Worm (Caenorhabditis elegans) whole organism, young adult: ENCODE measurements around the gene K02D10.4.

Source experiments
- B0261.1 ChIP-seq: sonication (generic microtip); optimal IDR thresholded peaks from 2 replicates; lab custom pipeline; 2016; ENCODE audit warnings: mild to moderate bottlenecking, missing genetic modification characterization, moderate library complexity, missing compliant biosample characterization
- B0336.3 ChIP-seq: fragments of 200-800 bp; sonication (Bioruptor generic); IDR thresholded peaks from 2 replicates; pipeline ENCODE4 v1.3.6; 2022; ENCODE audit warnings: missing genetic modification characterization, missing compliant biosample characterization
- F10E7.11 ChIP-seq: sonication (generic microtip); optimal IDR thresholded peaks from 2 replicates; lab custom pipeline; 2017; ENCODE audit warnings: mild to moderate bottlenecking, missing genetic modification characterization, moderate library complexity, missing compliant biosample characterization
- F22D6.2 ChIP-seq: sonication (generic microtip); optimal IDR thresholded peaks from 2 replicates; lab custom pipeline; 2016; ENCODE audit warnings: mild to moderate bottlenecking, missing genetic modification characterization, missing compliant biosample characterization
- F33H1.4 ChIP-seq: fragments of 200-800 bp; sonication (Bioruptor generic); IDR thresholded peaks from 2 replicates; pipeline ENCODE4 v1.3.6; 2022; ENCODE audit warnings: missing genetic modification reagents, missing genetic modification characterization, missing compliant biosample characterization
- K11D2.4 ChIP-seq: fragments of 200-800 bp; sonication (Bioruptor generic); IDR thresholded peaks from 2 replicates; pipeline ENCODE4 v1.3.6; 2022; ENCODE audit warnings: missing genetic modification reagents, missing genetic modification characterization, missing compliant biosample characterization
- T07F8.4 ChIP-seq: sonication (generic microtip); optimal IDR thresholded peaks from 2 replicates; lab custom pipeline; 2016; ENCODE audit warnings: mild to moderate bottlenecking, missing genetic modification characterization, moderate library complexity, missing compliant biosample characterization
- Y53F4B.3 ChIP-seq: fragments of 200-800 bp; sonication (Bioruptor generic); IDR thresholded peaks from 2 replicates; pipeline ENCODE4 v1.3.6; 2022; ENCODE audit warnings: missing genetic modification reagents, missing genetic modification characterization, missing compliant biosample characterization
- akir-1 ChIP-seq: fragments of 200-800 bp; sonication (Bioruptor generic); optimal IDR thresholded peaks from 2 replicates; lab custom pipeline; 2018; ENCODE audit warnings: mild to moderate bottlenecking, missing genetic modification characterization, moderate library complexity, missing compliant biosample characterization
- ama-1 ChIP-seq, 3 experiments: fragments of 150-350 bp in 1 of 3; sonication (generic microtip) in 2 of 3; optimal IDR thresholded peaks; 2 replicates each; lab custom pipeline; 2014 to 2018; ENCODE audit warnings: missing biosample characterization in 2 of 3, missing genetic modification characterization in 2 of 3, missing genetic modification reagents in 2 of 3
- aptf-3 ChIP-seq: fragments of 200-800 bp; sonication (Bioruptor generic); IDR thresholded peaks from 2 replicates; pipeline ENCODE4 v1.3.6; 2022; ENCODE audit warnings: missing genetic modification characterization, missing compliant biosample characterization
- atf-7 ChIP-seq: sonication (generic microtip); optimal IDR thresholded peaks from 2 replicates; lab custom pipeline; 2017; ENCODE audit warnings: mild to moderate bottlenecking, missing genetic modification characterization, missing compliant biosample characterization
- attf-3 ChIP-seq: fragments of 200-800 bp; sonication (Bioruptor generic); conservative IDR thresholded peaks from 2 replicates; pipeline ENCODE4 v1.3.6; 2022; ENCODE audit warnings: missing genetic modification reagents, missing genetic modification characterization, missing compliant biosample characterization
- attf-6 ChIP-seq: fragments of 200-800 bp; sonication (Bioruptor generic); IDR thresholded peaks from 2 replicates; pipeline ENCODE4 v1.3.6; 2022; ENCODE audit warnings: missing genetic modification reagents, missing genetic modification characterization, missing compliant biosample characterization
- bed-1 ChIP-seq: fragments of 200-800 bp; sonication (Bioruptor generic); IDR thresholded peaks from 2 replicates; pipeline ENCODE4 v1.3.6; 2022; ENCODE audit warnings: missing genetic modification reagents, missing genetic modification characterization, missing compliant biosample characterization
- bed-2 ChIP-seq: fragments of 200-800 bp; sonication (Bioruptor generic); IDR thresholded peaks from 2 replicates; pipeline ENCODE4 v1.3.6; 2022; ENCODE audit warnings: missing genetic modification reagents, missing genetic modification characterization, missing compliant biosample characterization
- cebp-1 ChIP-seq, 2 experiments: fragments of 200-800 bp in 1 of 2; sonication (Bioruptor generic) in 1 of 2; sonication (generic microtip) in 1 of 2; IDR thresholded peaks in 1 of 2; optimal IDR thresholded peaks in 1 of 2; 2 replicates each; pipeline versions ENCODE4 v1.3.6 to Lab custom; 2017 to 2022; ENCODE audit warnings: missing compliant biosample characterization in 2 of 2, missing genetic modification characterization in 2 of 2, mild to moderate bottlenecking in 1 of 2, missing genetic modification reagents in 1 of 2, moderate library complexity in 1 of 2
- ceh-100 ChIP-seq: fragments of 200-800 bp; sonication (Bioruptor generic); IDR thresholded peaks from 2 replicates; pipeline ENCODE4 v1.3.6; 2022; ENCODE audit warnings: missing genetic modification reagents, missing genetic modification characterization, missing compliant biosample characterization
- ceh-27 ChIP-seq: fragments of 200-800 bp; sonication (Bioruptor generic); optimal IDR thresholded peaks from 2 replicates; lab custom pipeline; 2018; ENCODE audit warnings: mild to moderate bottlenecking, missing genetic modification characterization, moderate library complexity, missing compliant biosample characterization
- die-1 ChIP-seq: sonication (generic microtip); optimal IDR thresholded peaks from 2 replicates; lab custom pipeline; 2016; ENCODE audit warnings: missing genotype, mild to moderate bottlenecking, missing genetic modification characterization, missing compliant biosample characterization
- dox-1 ChIP-seq: fragments of 200-800 bp; sonication (Bioruptor generic); IDR thresholded peaks from 2 replicates; pipeline ENCODE4 v1.3.6; 2022; ENCODE audit warnings: missing genetic modification reagents, missing genetic modification characterization, missing compliant biosample characterization
- dpff-1 ChIP-seq: sonication (generic microtip); optimal IDR thresholded peaks from 2 replicates; lab custom pipeline; 2017; ENCODE audit warnings: mild to moderate bottlenecking, missing genetic modification characterization, missing compliant biosample characterization
- egrh-3 ChIP-seq: fragments of 200-800 bp; sonication (Bioruptor generic); IDR thresholded peaks from 2 replicates; pipeline ENCODE4 v1.3.6; 2022; ENCODE audit warnings: missing genetic modification reagents, missing genetic modification characterization, missing compliant biosample characterization
- ekl-4 ChIP-seq: fragments of 200-800 bp; sonication (Bioruptor generic); IDR thresholded peaks from 2 replicates; pipeline ENCODE4 v1.3.6; 2022; ENCODE audit warnings: missing genetic modification reagents, missing genetic modification characterization, missing compliant biosample characterization
- fkh-3 ChIP-seq: sonication (generic microtip); optimal IDR thresholded peaks from 2 replicates; lab custom pipeline; 2016; ENCODE audit warnings: mild to moderate bottlenecking, missing genetic modification characterization, missing compliant biosample characterization
- hlh-26 ChIP-seq: fragments of 200-800 bp; sonication (Bioruptor generic); conservative IDR thresholded peaks from 2 replicates; pipeline ENCODE4 v1.3.6; 2022; ENCODE audit warnings: missing genetic modification reagents, missing genetic modification characterization, missing compliant biosample characterization
- hsf-1 ChIP-seq: fragments of 200-800 bp; sonication (Bioruptor generic); IDR thresholded peaks from 2 replicates; pipeline ENCODE4 v1.3.6; 2022; ENCODE audit warnings: missing genetic modification reagents, missing genetic modification characterization, missing compliant biosample characterization
- lin-26 ChIP-seq: fragments of 200-800 bp; sonication (Bioruptor generic); IDR thresholded peaks from 2 replicates; pipeline ENCODE4 v1.3.6; 2022; ENCODE audit warnings: missing genetic modification reagents, missing genetic modification characterization, missing compliant biosample characterization
- lin-40 ChIP-seq: sonication (generic microtip); optimal IDR thresholded peaks from 2 replicates; lab custom pipeline; 2016; ENCODE audit warnings: missing genetic modification characterization, mild to moderate bottlenecking, missing compliant biosample characterization, missing genotype, missing genetic modification reagents
- lin-54 ChIP-seq: fragments of 200-800 bp; sonication (Bioruptor generic); optimal IDR thresholded peaks from 2 replicates; lab custom pipeline; 2018; ENCODE audit warnings: mild to moderate bottlenecking, missing genetic modification characterization, missing compliant biosample characterization
- mxl-1 ChIP-seq: sonication (generic microtip); optimal IDR thresholded peaks from 2 replicates; lab custom pipeline; 2016; ENCODE audit warnings: missing genetic modification characterization, missing compliant biosample characterization
- nfya-1 ChIP-seq: sonication (generic microtip); optimal IDR thresholded peaks from 2 replicates; lab custom pipeline; 2017; ENCODE audit warnings: antibody characterized with exemption, missing compliant biosample characterization, missing genetic modification characterization, borderline replicate concordance; ENCODE audit not compliant: insufficient read depth
- nfyb-1 ChIP-seq: fragments of 200-800 bp; sonication (Bioruptor generic); IDR thresholded peaks from 2 replicates; pipeline ENCODE4 v1.3.6; 2022; ENCODE audit warnings: missing genetic modification reagents, missing genetic modification characterization, missing compliant biosample characterization
- nhr-120 ChIP-seq: fragments of 200-800 bp; sonication (Bioruptor generic); IDR thresholded peaks from 2 replicates; pipeline ENCODE4 v1.3.6; 2022; ENCODE audit warnings: missing genetic modification characterization, missing compliant biosample characterization
- nhr-80 ChIP-seq: sonication (generic microtip); optimal IDR thresholded peaks from 2 replicates; lab custom pipeline; 2016; ENCODE audit warnings: missing genetic modification characterization, missing compliant biosample characterization
- rec-8 ChIP-seq, 2 experiments: sonication (generic microtip); optimal IDR thresholded peaks; 2 replicates each; lab custom pipeline; 2016; ENCODE audit warnings: mild to moderate bottlenecking in 2 of 2, missing genetic modification characterization in 2 of 2, missing genetic modification reagents in 2 of 2, missing genotype in 2 of 2, missing biosample characterization in 1 of 2, missing compliant biosample characterization in 1 of 2, moderate library complexity in 1 of 2
- rpc-1 ChIP-seq, 2 experiments: fragments of 150-350 bp in 1 of 2; sonication (generic microtip) in 1 of 2; optimal IDR thresholded peaks; 2 replicates each; lab custom pipeline; 2014 to 2018; ENCODE audit warnings: missing biosample characterization in 1 of 2, missing genetic modification characterization in 1 of 2, missing genetic modification reagents in 1 of 2, missing genotype in 1 of 2
- sdz-38 ChIP-seq: sonication (generic microtip); optimal IDR thresholded peaks from 2 replicates; lab custom pipeline; 2016; ENCODE audit warnings: missing genotype, missing genetic modification characterization, missing compliant biosample characterization
- snpc-1.3 ChIP-seq: sonication (generic microtip); optimal IDR thresholded peaks from 2 replicates; lab custom pipeline; 2017; ENCODE audit warnings: missing genetic modification characterization, mild to moderate bottlenecking, missing compliant biosample characterization, antibody characterized with exemption, moderate library complexity, missing genotype, missing genetic modification reagents; ENCODE audit not compliant: insufficient read depth
- sptf-2 ChIP-seq: fragments of 200-800 bp; sonication (Bioruptor generic); optimal IDR thresholded peaks from 2 replicates; lab custom pipeline; 2018; ENCODE audit warnings: mild to moderate bottlenecking, missing genetic modification characterization, missing compliant biosample characterization
- tbp1 ChIP-seq: fragments of 200-800 bp; sonication (Bioruptor generic); optimal IDR thresholded peaks from 2 replicates; lab custom pipeline; 2018; ENCODE audit warnings: mild to moderate bottlenecking, missing genetic modification characterization, missing compliant biosample characterization
- tbx-9 ChIP-seq: sonication (generic microtip); optimal IDR thresholded peaks from 2 replicates; lab custom pipeline; 2016; ENCODE audit warnings: borderline replicate concordance, missing genetic modification characterization, inconsistent platforms, missing compliant biosample characterization
- ztf-18 ChIP-seq: sonication (generic microtip); optimal IDR thresholded peaks from 2 replicates; lab custom pipeline; 2016; ENCODE audit warnings: missing genotype, mild to moderate bottlenecking, missing genetic modification characterization, missing compliant biosample characterization

The K02D10.4 gene

DNA sequence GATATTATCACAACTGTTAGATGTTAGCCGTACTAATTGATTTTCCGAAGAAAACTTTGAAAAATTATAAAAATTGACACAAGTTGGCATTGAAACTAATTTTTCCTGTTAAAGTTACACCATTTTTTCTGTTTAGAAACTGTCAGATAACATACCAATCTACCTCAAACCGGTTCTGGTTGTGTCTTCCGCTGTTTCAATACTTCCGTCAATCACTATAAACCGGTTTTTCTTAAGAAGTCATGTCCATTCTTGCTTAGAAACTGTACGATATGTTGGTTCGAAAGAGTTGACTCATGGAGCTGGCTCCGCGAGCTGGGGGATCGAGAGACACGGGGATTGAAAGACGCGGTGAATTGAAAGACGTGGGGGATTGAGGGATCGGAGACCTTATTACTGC lies 9.6 kb downstream of the K02D10.4 start:
- no peak for TF ChIP-seq sptf-2
- peak; percentile 59; the same call in 1 of the 2 replicates for TF ChIP-seq lin-26 (GFP tag; lab: Robert Waterston, UW)

DNA sequence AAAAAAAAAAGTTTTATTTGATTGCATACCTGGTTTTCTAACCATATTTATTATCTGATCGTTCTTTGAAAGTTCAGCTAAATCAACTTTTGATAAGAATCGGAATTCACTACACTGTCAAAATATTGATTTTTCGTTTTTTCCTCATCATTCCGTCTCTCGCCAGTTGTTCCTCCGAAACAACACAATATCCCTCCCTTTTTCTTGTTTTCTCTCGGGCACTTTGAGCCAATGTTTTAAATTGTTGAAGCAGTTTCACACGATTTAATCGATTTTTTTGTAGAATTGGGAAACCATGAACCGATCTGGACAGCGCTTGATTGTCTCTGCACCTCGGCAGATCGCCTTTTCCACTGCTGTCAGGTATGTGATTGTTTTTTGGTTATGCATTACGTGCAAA lies 10.6 kb downstream of the K02D10.4 start, which contains the start of gene K02D10.1:
Gene K02D10.1 (plus strand): TSS at position 284 of the 400 bp plus-strand sequence.
- no peak for TF ChIP-seq nhr-120 (GFP tag; lab: Robert Waterston, UW)
- peak; percentile 56 for TF ChIP-seq ama-1 (optimal IDR thresholded peaks at IDR 0.05; lab: Kevin White, UChicago)
- no peak for TF ChIP-seq ama-1 (GFP tag; optimal IDR thresholded peaks at IDR 0.05; lab: Kevin White, UChicago)

ce11 chrIII:8767889-8768361 lies 11.9 kb downstream of the K02D10.4 start, which contains the start of gene mtss-1:
mtss-1 (plus strand) TSS chrIII:8768311.
- TF ChIP-seq attf-6 (GFP tag; lab: Robert Waterston, UW) = no peak
- TF ChIP-seq lin-54 = peak; percentile 30
- no peak for TF ChIP-seq Y53F4B.3 (GFP tag; lab: Robert Waterston, UW)
- TF ChIP-seq T07F8.4 (tag; lab: Kevin White, UChicago) = no peak
- TF ChIP-seq lin-26 (GFP tag; lab: Robert Waterston, UW) = no peak
- TF ChIP-seq attf-3 (GFP tag; lab: Robert Waterston, UW) = 0 out of 2 replicates have a peak, but pooled peaks have one; percentile 23
- TF ChIP-seq fkh-3 = no peak
- TF ChIP-seq atf-7 (tag; lab: Kevin White, UChicago) = no peak
- no peak for TF ChIP-seq hsf-1 (GFP tag; lab: Robert Waterston, UW)
- TF ChIP-seq tbp1 (GFP tag; lab: Kevin White, UChicago) = peak; percentile 30
- no peak for TF ChIP-seq F22D6.2 (tag; lab: Kevin White, UChicago)
- no peak for TF ChIP-seq sdz-38
- TF ChIP-seq cebp-1 (GFP tag; IDR thresholded peaks at IDR 0.05; lab: Robert Waterston, UW) = no peak
- TF ChIP-seq cebp-1 (tag; optimal IDR thresholded peaks at IDR 0.05; lab: Kevin White, UChicago) = peak; percentile 62
- no peak for TF ChIP-seq tbx-9 (tag; lab: Kevin White, UChicago)
- no peak for TF ChIP-seq B0336.3 (GFP tag; lab: Robert Waterston, UW)
- TF ChIP-seq lin-40 (tag; lab: Kevin White, UChicago) = peak; percentile 29
- no peak for TF ChIP-seq B0261.1 (tag; lab: Kevin White, UChicago)
- no peak for TF ChIP-seq bed-1
- peak; percentile 84 for TF ChIP-seq snpc-1.3 (tag; lab: Kevin White, UChicago)
- TF ChIP-seq ekl-4 = no peak
- TF ChIP-seq dpff-1 = no peak
- TF ChIP-seq rec-8 (tag; optimal IDR thresholded peaks at IDR 0.05; lab: Kevin White, UChicago) = no peak
- TF ChIP-seq dox-1 (GFP tag; lab: Robert Waterston, UW) = peak; percentile 61
- TF ChIP-seq mxl-1 (tag; lab: Kevin White, UChicago) = no peak
- TF ChIP-seq F33H1.4 (GFP tag; lab: Robert Waterston, UW) = peak; percentile 56
- TF ChIP-seq hlh-26 (GFP tag; lab: Robert Waterston, UW) = no peak
- TF ChIP-seq nfyb-1 = peak; percentile 51; the same call in 1 of the 2 replicates
- peak; percentile 41 for TF ChIP-seq rpc-1 (optimal IDR thresholded peaks at IDR 0.05; lab: Kevin White, UChicago)
- no peak for TF ChIP-seq rpc-1 (tag; optimal IDR thresholded peaks at IDR 0.05; lab: Kevin White, UChicago)
- no peak for TF ChIP-seq akir-1
- no peak for TF ChIP-seq nfya-1 (tag; lab: Kevin White, UChicago)
- no peak for TF ChIP-seq ceh-27 (GFP tag; lab: Kevin White, UChicago)
- TF ChIP-seq nhr-80 = peak; percentile 27
- no peak for TF ChIP-seq F10E7.11
- TF ChIP-seq aptf-3 (GFP tag; lab: Robert Waterston, UW) = no peak
- TF ChIP-seq bed-2 (GFP tag; lab: Robert Waterston, UW) = no peak
- no peak for TF ChIP-seq ceh-100 (GFP tag; lab: Robert Waterston, UW)
- peak; percentile 61 for TF ChIP-seq ztf-18
- TF ChIP-seq die-1 (tag; lab: Kevin White, UChicago) = no peak
- no peak for TF ChIP-seq egrh-3 (GFP tag; lab: Robert Waterston, UW)
- no peak for TF ChIP-seq K11D2.4
